Worm (Caenorhabditis elegans): ENCODE results near the gene ncs-4.

Gene ncs-4

DNA sequence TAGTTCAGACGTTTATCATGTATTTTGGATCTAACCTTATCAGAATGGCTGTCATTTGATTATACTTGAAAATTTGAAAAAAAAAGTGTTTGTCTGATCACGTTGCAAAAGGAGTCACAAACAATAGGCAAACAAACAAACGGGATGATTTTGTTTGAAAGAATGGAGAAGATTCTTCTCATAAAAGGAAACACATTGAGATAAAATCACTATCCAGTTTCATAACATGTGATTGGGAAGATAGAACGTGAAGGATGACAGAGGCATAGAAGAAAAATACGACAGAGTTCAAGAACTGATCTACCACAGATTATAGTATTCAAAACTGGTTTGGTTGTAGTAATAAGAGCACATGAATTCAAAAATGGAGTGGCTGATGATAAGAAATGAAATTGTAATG, 42.5 kb downstream of the ncs-4 start, which contains the start of gene F44A6.5 (continued):
- TF ChIP-seq peb-1 (tag; optimal IDR thresholded peaks at IDR 0.05) (no peak), sma-3 (GFP tag; optimal IDR thresholded peaks at IDR 0.05) (peak; percentile 49), sma-9 (GFP tag; optimal IDR thresholded peaks at IDR 0.05) (peak; percentile 69), sma-9 (tag; optimal IDR thresholded peaks at IDR 0.05) (no peak), egl-27 (tag; optimal IDR thresholded peaks at IDR 0.05) (peak; percentile 16)

DNA sequence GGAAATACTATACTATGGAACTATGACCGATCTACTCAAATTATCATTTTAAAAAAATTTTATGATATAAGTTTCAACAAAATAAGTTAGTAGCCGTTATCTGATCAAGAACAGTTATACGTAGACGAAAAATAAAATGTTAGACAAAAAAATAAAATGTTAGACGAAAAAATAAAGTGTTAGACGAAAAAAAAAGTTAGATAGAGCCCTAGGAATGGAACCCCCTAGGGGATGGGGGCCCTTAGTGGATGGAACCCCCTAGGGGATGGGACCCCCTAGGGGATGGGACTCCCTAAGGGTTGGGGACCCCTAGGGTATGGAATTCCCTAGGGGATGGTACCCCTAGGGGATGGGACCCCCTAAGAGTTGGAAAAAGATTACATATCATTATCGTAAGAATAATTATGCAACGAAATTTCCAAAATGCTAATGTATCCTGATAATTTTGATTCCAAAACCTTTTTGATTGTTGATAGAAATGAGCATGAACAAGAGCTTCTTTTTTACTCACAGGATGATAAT, 42.9 kb downstream of the ncs-4 start:
- TF ChIP-seq sma-9 (GFP tag; optimal IDR thresholded peaks at IDR 0.05): no peak
- TF ChIP-seq sma-9 (tag; optimal IDR thresholded peaks at IDR 0.05): no peak
- TF ChIP-seq crh-2 (tag; optimal IDR thresholded peaks at IDR 0.05): no peak
- TF ChIP-seq nhr-23 (tag; optimal IDR thresholded peaks at IDR 0.05): no peak
- TF ChIP-seq nhr-25 (tag; optimal IDR thresholded peaks at IDR 0.05): no peak
- TF ChIP-seq nhr-6 (tag; optimal IDR thresholded peaks at IDR 0.05): no peak
- no peak for TF ChIP-seq egl-27 (tag; optimal IDR thresholded peaks at IDR 0.05)
- no peak for TF ChIP-seq lsy-2 (tag; optimal IDR thresholded peaks at IDR 0.05)
- no peak for TF ChIP-seq dmd-4 (tag; optimal IDR thresholded peaks at IDR 0.05)
- no peak for TF ChIP-seq skn-1 (tag; optimal IDR thresholded peaks at IDR 0.05)
- no peak for TF ChIP-seq F13H6.1 (tag; optimal IDR thresholded peaks at IDR 0.05)
- no peak for TF ChIP-seq lin-11 (tag; optimal IDR thresholded peaks at IDR 0.05)
- TF ChIP-seq elt-1 (tag; optimal IDR thresholded peaks at IDR 0.05): no peak
- TF ChIP-seq nhr-77 (tag; optimal IDR thresholded peaks at IDR 0.05): no peak
- no peak for TF ChIP-seq snpc-4 (tag; optimal IDR thresholded peaks at IDR 0.05)
- TF ChIP-seq lin-13 (GFP tag; optimal IDR thresholded peaks at IDR 0.05): no peak

DNA sequence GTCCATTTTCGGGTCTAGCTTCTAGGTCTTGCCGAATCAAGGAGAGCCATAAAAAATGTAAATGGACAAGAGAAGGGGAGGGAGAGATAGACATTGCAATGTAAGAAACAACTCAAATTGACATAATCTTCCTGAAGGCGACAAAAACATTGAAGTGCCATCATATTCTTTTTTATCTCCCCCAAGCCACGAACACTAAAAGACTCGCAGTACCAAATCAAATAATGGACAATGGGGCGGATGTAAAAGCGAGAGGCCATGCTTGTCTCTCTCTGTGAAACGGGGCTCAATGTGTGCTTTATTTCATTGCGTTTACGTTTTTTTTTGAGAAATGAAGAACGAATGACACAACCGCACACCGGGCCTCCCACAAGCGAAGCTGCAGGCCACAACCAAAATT, 49.5 kb downstream of the ncs-4 start:
- TF ChIP-seq sma-3 (GFP tag; optimal IDR thresholded peaks at IDR 0.05): no peak
- no peak for TF ChIP-seq sem-4 (tag; optimal IDR thresholded peaks at IDR 0.05)
- TF ChIP-seq nhr-10 (tag; optimal IDR thresholded peaks at IDR 0.05): no peak
- no peak for TF ChIP-seq lin-39 (tag; optimal IDR thresholded peaks at IDR 0.05)
- no peak for TF ChIP-seq sma-9 (GFP tag; optimal IDR thresholded peaks at IDR 0.05)
- TF ChIP-seq sma-9 (tag; optimal IDR thresholded peaks at IDR 0.05): no peak
- no peak for TF ChIP-seq snpc-4 (tag; optimal IDR thresholded peaks at IDR 0.05)
- TF ChIP-seq unc-55 (GFP tag; optimal IDR thresholded peaks at IDR 0.05): no peak
- TF ChIP-seq blmp-1 (tag; optimal IDR thresholded peaks at IDR 0.05; ENCODE audit: insufficient read depth): no peak
- TF ChIP-seq F13H6.1 (tag; optimal IDR thresholded peaks at IDR 0.05): no peak
- no peak for TF ChIP-seq lin-11 (tag; optimal IDR thresholded peaks at IDR 0.05)
- no peak for TF ChIP-seq mdl-1 (tag; optimal IDR thresholded peaks at IDR 0.05)
- no peak for TF ChIP-seq unc-39 (tag; optimal IDR thresholded peaks at IDR 0.05)
- no peak for TF ChIP-seq nhr-12 (tag; optimal IDR thresholded peaks at IDR 0.05)
- TF ChIP-seq nhr-6 (tag; optimal IDR thresholded peaks at IDR 0.05): no peak
- no peak for TF ChIP-seq unc-62 (GFP tag; optimal IDR thresholded peaks at IDR 0.05)

DNA sequence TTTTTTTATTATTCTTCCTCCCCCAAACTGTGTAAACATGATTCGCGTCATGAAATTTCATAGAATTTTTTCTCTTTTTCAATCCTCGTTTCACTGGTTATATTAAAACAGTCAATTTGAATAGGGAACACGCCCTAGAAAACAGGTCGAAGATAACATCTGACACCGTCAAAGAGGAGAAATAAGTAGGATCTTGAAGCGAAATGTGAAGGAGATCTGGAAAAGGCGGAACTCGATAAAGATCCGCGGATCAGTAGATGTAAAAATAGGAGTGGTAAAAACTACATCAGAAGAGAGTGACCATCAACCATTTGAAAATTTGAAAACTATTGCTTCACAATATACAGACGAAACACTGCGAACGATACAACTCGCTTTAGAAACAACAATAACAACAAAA, 50.9 kb downstream of the ncs-4 start:
- TF ChIP-seq mdl-1 (tag; optimal IDR thresholded peaks at IDR 0.05) (no peak), ztf-1 (GFP tag; conservative IDR thresholded peaks at IDR 0.05) (no peak), lin-39 (tag; optimal IDR thresholded peaks at IDR 0.05) (no peak), zag-1 (tag; optimal IDR thresholded peaks at IDR 0.05) (no peak), fos-1 (tag; optimal IDR thresholded peaks at IDR 0.05) (no peak), dmd-4 (tag; optimal IDR thresholded peaks at IDR 0.05) (no peak), nhr-25 (tag; optimal IDR thresholded peaks at IDR 0.05) (peak; percentile 14), blmp-1 (tag; optimal IDR thresholded peaks at IDR 0.05; ENCODE audit: insufficient read depth) (no peak), nhr-237 (tag; optimal IDR thresholded peaks at IDR 0.05) (no peak), elt-3 (tag; optimal IDR thresholded peaks at IDR 0.05) (no peak), ztf-11 (tag; optimal IDR thresholded peaks at IDR 0.05) (no peak), ceh-82 (tag; optimal IDR thresholded peaks at IDR 0.05) (no peak), R02D3.7 (tag; optimal IDR thresholded peaks at IDR 0.05) (no peak), sma-9 (GFP tag; optimal IDR thresholded peaks at IDR 0.05) (no peak), sma-9 (tag; optimal IDR thresholded peaks at IDR 0.05) (no peak), crh-2 (tag; optimal IDR thresholded peaks at IDR 0.05) (no peak), snpc-4 (tag; optimal IDR thresholded peaks at IDR 0.05) (no peak), alr-1 (tag; optimal IDR thresholded peaks at IDR 0.05) (no peak), elt-1 (tag; optimal IDR thresholded peaks at IDR 0.05) (peak; percentile 66)

Measured in whole organism, L2 larva.